Worm (Caenorhabditis elegans) whole organism, L1 larva: ENCODE results near the gene ceh-38.

Experiments used
- C16A3.4 ChIP-seq: fragments of 150-350 bp; optimal IDR thresholded peaks from 2 replicates; lab custom pipeline; 2014; ENCODE audit warnings: missing biosample characterization, missing genetic modification characterization
- C34B4.2 ChIP-seq: sonication (generic microtip); optimal IDR thresholded peaks from 2 replicates; lab custom pipeline; 2017; ENCODE audit warnings: mild to moderate bottlenecking, missing genetic modification characterization, missing compliant biosample characterization
- F16B12.6 ChIP-seq: fragments of 150-350 bp; optimal IDR thresholded peaks from 2 replicates; lab custom pipeline; 2014; ENCODE audit warnings: missing biosample characterization, missing genetic modification characterization
- Y116A8C.19 ChIP-seq: sonication (generic microtip); optimal IDR thresholded peaks from 2 replicates; lab custom pipeline; 2016; ENCODE audit warnings: missing compliant biosample characterization, missing genetic modification characterization, borderline replicate concordance
- aly-2 ChIP-seq: fragments of 150-350 bp; optimal IDR thresholded peaks from 2 replicates; lab custom pipeline; 2014; ENCODE audit warnings: missing biosample characterization, missing genetic modification characterization
- blmp-1 ChIP-seq: fragments of 150-350 bp; optimal IDR thresholded peaks from 2 replicates; lab custom pipeline; 2014; ENCODE audit warnings: missing biosample characterization, missing genetic modification characterization
- ceh-88 ChIP-seq: fragments of 200-800 bp; sonication (Bioruptor generic); IDR thresholded peaks from 2 replicates; pipeline ENCODE4 v1.3.6; 2022; ENCODE audit warnings: missing genetic modification characterization, missing compliant biosample characterization
- dpl-1 ChIP-seq, 3 experiments: fragments of 150-350 bp in 2 of 3; sonication (generic microtip) in 1 of 3; optimal IDR thresholded peaks; 2 replicates each; lab custom pipeline; 2014 to 2017; ENCODE audit warnings: missing biosample characterization in 3 of 3, missing genetic modification characterization in 3 of 3, missing genetic modification reagents in 3 of 3
- dsc-1 ChIP-seq: sonication (generic microtip); optimal IDR thresholded peaks from 2 replicates; lab custom pipeline; 2016; ENCODE audit warnings: mild to moderate bottlenecking, missing genetic modification characterization, missing compliant biosample characterization
- efl-1 ChIP-seq, 4 experiments: fragments of 150-350 bp; optimal IDR thresholded peaks in 3 of 4; peaks in 1 of 4; 1 replicate in 1 of 4; 2 replicates in 3 of 4; lab custom pipeline; 2014; ENCODE audit warnings: missing biosample characterization in 2 of 4, missing genetic modification characterization in 2 of 4, missing genetic modification reagents in 2 of 4
- egl-13 ChIP-seq: sonication (generic microtip); optimal IDR thresholded peaks from 2 replicates; lab custom pipeline; 2016; ENCODE audit warnings: missing genotype, missing genetic modification reagents, missing genetic modification characterization, missing compliant biosample characterization
- elt-2 ChIP-seq: sonication (generic microtip); optimal IDR thresholded peaks from 2 replicates; lab custom pipeline; 2016; ENCODE audit warnings: missing genetic modification characterization, mild to moderate bottlenecking, inconsistent platforms, missing compliant biosample characterization, missing genetic modification reagents
- elt-3 ChIP-seq, 6 experiments: fragments of 150-350 bp in 1 of 6; sonication (generic microtip); optimal IDR thresholded peaks; 2 replicates each; lab custom pipeline; 2017 to 2018; ENCODE audit warnings: missing biosample characterization in 6 of 6, missing genetic modification characterization in 6 of 6, inconsistent platforms in 1 of 6
- ets-5 ChIP-seq: fragments of 200-800 bp; sonication (Bioruptor generic); IDR thresholded peaks from 2 replicates; pipeline ENCODE4 v1.3.6; 2022; ENCODE audit warnings: missing genetic modification characterization, missing compliant biosample characterization
- fkh-10 ChIP-seq: sonication (generic microtip); optimal IDR thresholded peaks from 2 replicates; lab custom pipeline; 2017; ENCODE audit warnings: missing biosample characterization, missing genetic modification reagents, missing genetic modification characterization
- hlh-4 ChIP-seq: sonication (generic microtip); optimal IDR thresholded peaks from 2 replicates; lab custom pipeline; 2016; ENCODE audit warnings: mild to moderate bottlenecking, missing genetic modification characterization, missing compliant biosample characterization
- hpl-2 ChIP-seq: fragments of 150-350 bp; optimal IDR thresholded peaks from 2 replicates; lab custom pipeline; 2014; ENCODE audit warnings: missing biosample characterization, missing genetic modification reagents, missing genetic modification characterization
- isw-1 ChIP-seq: fragments of 200-800 bp; sonication (Bioruptor generic); IDR thresholded peaks from 2 replicates; pipeline ENCODE4 v1.3.6; 2022; ENCODE audit warnings: missing genetic modification characterization, missing compliant biosample characterization
- lin-14 ChIP-seq: fragments of 200-800 bp; sonication (Bioruptor generic); optimal IDR thresholded peaks from 2 replicates; lab custom pipeline; 2018; ENCODE audit warnings: mild to moderate bottlenecking, missing genetic modification characterization, moderate library complexity, missing compliant biosample characterization
- lin-15B ChIP-seq: fragments of 150-350 bp; sonication (generic microtip); optimal IDR thresholded peaks from 3 replicates; lab custom pipeline; 2014; ENCODE audit warnings: missing biosample characterization, missing genetic modification characterization
- lin-39 ChIP-seq: fragments of 150-350 bp; optimal IDR thresholded peaks from 2 replicates; lab custom pipeline; 2014; ENCODE audit warnings: missing biosample characterization, missing genetic modification reagents, missing genetic modification characterization
- mab-9 ChIP-seq: fragments of 200-800 bp; sonication (Bioruptor generic); IDR thresholded peaks from 2 replicates; pipeline ENCODE4 v1.3.6; 2022; ENCODE audit warnings: missing genetic modification reagents, missing genetic modification characterization, missing compliant biosample characterization
- mep-1 ChIP-seq: fragments of 150-350 bp; optimal IDR thresholded peaks from 2 replicates; lab custom pipeline; 2014; ENCODE audit warnings: missing biosample characterization, missing genetic modification characterization
- nhr-19 ChIP-seq: fragments of 200-800 bp; sonication (Bioruptor generic); conservative IDR thresholded peaks from 2 replicates; pipeline ENCODE4 v1.3.6; 2022; ENCODE audit warnings: missing genetic modification characterization, missing compliant biosample characterization
- nhr-20 ChIP-seq: sonication (generic microtip); optimal IDR thresholded peaks from 2 replicates; lab custom pipeline; 2016; ENCODE audit warnings: mild to moderate bottlenecking, missing genetic modification characterization, missing compliant biosample characterization
- nhr-71 ChIP-seq: sonication (generic microtip); optimal IDR thresholded peaks from 2 replicates; lab custom pipeline; 2016; ENCODE audit warnings: mild to moderate bottlenecking, missing genetic modification characterization, moderate library complexity, missing compliant biosample characterization
- nhr-76 ChIP-seq: sonication (generic microtip); optimal IDR thresholded peaks from 2 replicates; lab custom pipeline; 2017; ENCODE audit warnings: missing biosample characterization, missing genetic modification characterization
- nhr-77 ChIP-seq: fragments of 150-350 bp; optimal IDR thresholded peaks from 2 replicates; lab custom pipeline; 2014; ENCODE audit warnings: missing biosample characterization, missing genetic modification characterization
- pag-3 ChIP-seq: sonication (generic microtip); optimal IDR thresholded peaks from 2 replicates; lab custom pipeline; 2017; ENCODE audit warnings: missing genetic modification characterization, mild to moderate bottlenecking, missing compliant biosample characterization, antibody characterized with exemption, borderline replicate concordance; ENCODE audit not compliant: insufficient read depth
- pax-3 ChIP-seq: fragments of 200-800 bp; sonication (Bioruptor generic); optimal IDR thresholded peaks from 2 replicates; lab custom pipeline; 2018; ENCODE audit warnings: mild to moderate bottlenecking, missing genetic modification characterization, moderate library complexity, missing compliant biosample characterization
- pqm-1 ChIP-seq: sonication (generic microtip); optimal IDR thresholded peaks from 3 replicates; lab custom pipeline; 2017; ENCODE audit warnings: missing biosample characterization, missing genetic modification characterization
- skn-1 ChIP-seq: fragments of 150-350 bp; optimal IDR thresholded peaks from 2 replicates; lab custom pipeline; 2014; ENCODE audit warnings: missing biosample characterization, missing genetic modification characterization
- snpc-4 ChIP-seq: fragments of 150-350 bp; optimal IDR thresholded peaks from 2 replicates; lab custom pipeline; 2014; ENCODE audit warnings: missing biosample characterization, missing genetic modification characterization
- sptf-1 ChIP-seq: fragments of 150-350 bp; optimal IDR thresholded peaks from 2 replicates; lab custom pipeline; 2014; ENCODE audit warnings: missing biosample characterization, missing genetic modification characterization
- sup-37 ChIP-seq: fragments of 200-800 bp; sonication (Bioruptor generic); optimal IDR thresholded peaks from 2 replicates; lab custom pipeline; 2018; ENCODE audit warnings: mild to moderate bottlenecking, missing genetic modification characterization, missing compliant biosample characterization
- tbx-2 ChIP-seq: sonication (generic microtip); optimal IDR thresholded peaks from 2 replicates; lab custom pipeline; 2016; ENCODE audit warnings: missing genetic modification characterization, missing compliant biosample characterization
- unc-30 ChIP-seq: sonication (generic microtip); optimal IDR thresholded peaks from 2 replicates; lab custom pipeline; 2017; ENCODE audit warnings: missing biosample characterization, missing genetic modification characterization
- unc-86 ChIP-seq: sonication (generic microtip); optimal IDR thresholded peaks from 2 replicates; lab custom pipeline; 2016; ENCODE audit warnings: missing genetic modification characterization, missing compliant biosample characterization
- unc-98 ChIP-seq: fragments of 200-800 bp; sonication (Bioruptor generic); IDR thresholded peaks from 2 replicates; pipeline ENCODE4 v1.3.6; 2022; ENCODE audit warnings: missing genetic modification characterization, missing compliant biosample characterization
- zip-4 ChIP-seq: fragments of 200-800 bp; sonication (Bioruptor generic); optimal IDR thresholded peaks from 2 replicates; lab custom pipeline; 2018; ENCODE audit warnings: mild to moderate bottlenecking, missing genetic modification characterization, moderate library complexity, missing compliant biosample characterization
- ztf-11 ChIP-seq, 2 experiments: sonication (generic microtip); optimal IDR thresholded peaks; 2 replicates each; lab custom pipeline; 2016 to 2017; ENCODE audit warnings: missing genetic modification characterization in 2 of 2, missing biosample characterization in 1 of 2, missing compliant biosample characterization in 1 of 2
- ztf-4 ChIP-seq: fragments of 150-350 bp; optimal IDR thresholded peaks from 2 replicates; lab custom pipeline; 2014; ENCODE audit warnings: missing biosample characterization, missing genetic modification characterization

The ceh-38 gene

DNA sequence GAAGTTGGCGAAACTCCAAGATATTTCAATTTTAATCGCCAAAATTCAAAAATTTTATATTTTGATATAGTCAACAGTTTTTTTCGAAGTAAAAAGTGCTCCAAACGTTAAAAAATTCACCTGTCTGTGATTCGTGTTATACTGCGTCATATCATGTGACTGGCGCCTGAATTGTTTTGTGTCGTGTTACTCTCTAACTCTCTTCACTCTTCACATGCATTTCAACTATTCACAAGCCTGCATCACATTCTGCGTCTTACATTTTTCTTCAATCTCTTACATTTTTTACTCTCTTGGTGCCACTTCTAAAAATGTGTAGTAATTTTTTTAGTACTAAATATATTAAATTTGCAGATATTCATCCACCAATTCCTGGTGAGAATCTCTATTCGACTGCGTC, 22.9 kb upstream of the ceh-38 start, which contains the start of gene flcn-1 (continued):
- no peak for TF ChIP-seq ceh-88 (GFP tag; lab: Robert Waterston, UW)
- TF ChIP-seq mab-9 (GFP tag; lab: Robert Waterston, UW), result no peak
- TF ChIP-seq dsc-1 (tag; lab: Kevin White, UChicago), result peak; percentile 7
- TF ChIP-seq egl-13 (tag; lab: Kevin White, UChicago), result peak; percentile 50
- TF ChIP-seq ztf-11 (tag; optimal IDR thresholded peaks at IDR 0.05; lab: Kevin White, UChicago), result no peak
- peak; percentile 41 for TF ChIP-seq elt-2 (tag; lab: Kevin White, UChicago)
- no peak for TF ChIP-seq C34B4.2
- no peak for TF ChIP-seq fkh-10 (GFP tag; lab: Kevin White, UChicago)
- peak; percentile 42 to 50 for TF ChIP-seq efl-1 (optimal IDR thresholded peaks at IDR 0.05; lab: Kevin White, UChicago)
- peak in 1 of 2 experiments; percentile 30 for TF ChIP-seq efl-1 (GFP tag; optimal IDR thresholded peaks at IDR 0.05 in 1 of 2; lab: Kevin White, UChicago)
- peak; percentile 45 for TF ChIP-seq hlh-4 (tag; lab: Kevin White, UChicago)
- peak; percentile 42 for TF ChIP-seq nhr-19 (GFP tag; lab: Robert Waterston, UW)
- no peak for TF ChIP-seq lin-15B (tag; lab: Kevin White, UChicago)
- TF ChIP-seq zip-4 (GFP tag; lab: Kevin White, UChicago), result no peak
- no peak for TF ChIP-seq sup-37 (GFP tag; lab: Kevin White, UChicago)
- TF ChIP-seq unc-98 (GFP tag; lab: Robert Waterston, UW), result no peak
- TF ChIP-seq lin-39 (tag; lab: Kevin White, UChicago), result peak; percentile 6
- no peak for TF ChIP-seq ets-5 (GFP tag; lab: Robert Waterston, UW)
- no peak for TF ChIP-seq nhr-76 (tag; lab: Kevin White, UChicago)
- TF ChIP-seq mep-1 (tag; lab: Kevin White, UChicago), result peak; percentile 76
- peak; percentile 78 for TF ChIP-seq nhr-71 (tag; lab: Kevin White, UChicago)
- TF ChIP-seq blmp-1 (tag; lab: Kevin White, UChicago), result peak; percentile 23
- no peak for TF ChIP-seq isw-1
- no peak for TF ChIP-seq C16A3.4
- TF ChIP-seq aly-2, result no peak
- no peak for TF ChIP-seq nhr-77 (tag; lab: Kevin White, UChicago)
- no peak for TF ChIP-seq F16B12.6 (tag; lab: Kevin White, UChicago)
- TF ChIP-seq unc-86, result no peak
- TF ChIP-seq pag-3 (tag; lab: Kevin White, UChicago), result no peak
- TF ChIP-seq ztf-4 (tag; lab: Kevin White, UChicago), result no peak
- TF ChIP-seq nhr-20 (tag; lab: Kevin White, UChicago), result peak; percentile 64
- peak; percentile 40 for TF ChIP-seq tbx-2
- peak in 2 of 3 experiments; percentile 10 to 37 for TF ChIP-seq dpl-1 (GFP tag; optimal IDR thresholded peaks at IDR 0.05; lab: Kevin White, UChicago)
- TF ChIP-seq hpl-2 (GFP tag; lab: Kevin White, UChicago), result no peak
- TF ChIP-seq Y116A8C.19 (tag; lab: Kevin White, UChicago), result no peak
- no peak for TF ChIP-seq sptf-1 (tag; lab: Kevin White, UChicago)

DNA sequence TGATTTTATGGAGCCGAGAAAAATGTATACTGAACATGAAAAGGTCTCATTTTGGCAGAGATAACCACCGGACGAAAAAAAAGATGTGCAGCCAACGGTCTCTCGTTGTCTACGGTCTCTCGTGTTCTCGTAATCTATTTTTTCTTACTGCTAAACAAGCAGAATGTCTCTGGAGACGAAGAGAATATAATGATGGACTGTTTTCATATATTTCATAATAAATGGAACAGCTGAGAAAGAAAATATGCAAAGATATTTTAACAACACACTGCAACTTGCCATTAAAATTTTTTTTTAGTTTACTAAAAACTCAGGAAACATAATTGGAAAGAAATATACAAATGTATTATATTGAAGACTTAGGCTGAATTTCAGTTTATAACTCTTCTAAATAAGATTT, 21.3 kb upstream of the ceh-38 start:
- TF ChIP-seq mep-1 (tag; lab: Kevin White, UChicago), result peak; percentile 7
- TF ChIP-seq F16B12.6 (tag; lab: Kevin White, UChicago), result no peak
- no peak for TF ChIP-seq unc-30 (tag; lab: Kevin White, UChicago)
- no peak for TF ChIP-seq pqm-1
- no peak for TF ChIP-seq skn-1
- no peak for TF ChIP-seq isw-1
- no peak for TF ChIP-seq pax-3 (tag; lab: Kevin White, UChicago)
- TF ChIP-seq nhr-71 (tag; lab: Kevin White, UChicago), result peak; percentile 1
- peak; percentile 19 for TF ChIP-seq snpc-4 (tag; lab: Kevin White, UChicago)
- peak; percentile 17 for TF ChIP-seq lin-14 (GFP tag; lab: Kevin White, UChicago)
- no peak for TF ChIP-seq elt-3 (tag; optimal IDR thresholded peaks at IDR 0.05; lab: Kevin White, UChicago)
